Fruit fly (Drosophila melanogaster) whole organism, embryonic: ENCODE data around the gene CG43131.

ENCODE experiments used
- B-H2 ChIP-seq: fragments of 200-800 bp; sonication (Bioruptor generic); optimal IDR thresholded peaks from 2 replicates; lab custom pipeline; 2018; ENCODE audit warnings: missing biosample characterization, mild to moderate bottlenecking, missing genetic modification characterization
- CG10654 ChIP-seq: fragments of 200-800 bp; sonication (Bioruptor generic); optimal IDR thresholded peaks from 2 replicates; lab custom pipeline; 2016; ENCODE audit warnings: missing biosample characterization, missing genetic modification characterization
- CG12219 ChIP-seq: fragments of 200-800 bp; sonication (Bioruptor generic); optimal IDR thresholded peaks from 3 replicates; lab custom pipeline; 2018; ENCODE audit warnings: missing biosample characterization, mild to moderate bottlenecking, missing genetic modification characterization
- CG12236 ChIP-seq: fragments of 200-800 bp; sonication (Bioruptor generic); optimal IDR thresholded peaks from 2 replicates; lab custom pipeline; 2016; ENCODE audit warnings: missing biosample characterization, missing genetic modification characterization
- CG12942 ChIP-seq: fragments of 200-800 bp; sonication (Bioruptor generic); optimal IDR thresholded peaks from 3 replicates; lab custom pipeline; 2016; ENCODE audit warnings: missing biosample characterization, missing genetic modification characterization
- CG14441 ChIP-seq: fragments of 200-800 bp; sonication (Bioruptor generic); IDR thresholded peaks from 2 replicates; pipeline ENCODE4 v1.3.6; 2022; ENCODE audit warnings: missing biosample characterization, missing genetic modification characterization
- CG15073 ChIP-seq: fragments of 200-800 bp; sonication (Bioruptor generic); optimal IDR thresholded peaks from 2 replicates; lab custom pipeline; 2016; ENCODE audit warnings: missing biosample characterization, missing genetic modification characterization
- CG17361 ChIP-seq: fragments of 200-800 bp; sonication (Bioruptor generic); IDR thresholded peaks from 3 replicates; pipeline ENCODE4 v1.3.6; 2022; ENCODE audit warnings: missing biosample characterization, missing genetic modification characterization
- CG18476 ChIP-seq: fragments of 200-800 bp; sonication (Bioruptor generic); optimal IDR thresholded peaks from 2 replicates; lab custom pipeline; 2016; ENCODE audit warnings: missing biosample characterization, mild to moderate bottlenecking, missing genetic modification characterization
- CG31224 ChIP-seq: fragments of 200-800 bp; sonication (Bioruptor generic); IDR thresholded peaks from 2 replicates; pipeline ENCODE4 v1.3.6; 2022; ENCODE audit warnings: missing biosample characterization, missing genetic modification characterization
- CG6272 ChIP-seq: fragments of 200-800 bp; sonication (Bioruptor generic); IDR thresholded peaks from 2 replicates; pipeline ENCODE4 v1.3.6; 2022; ENCODE audit warnings: missing biosample characterization, missing genetic modification characterization
- CG7372 ChIP-seq: fragments of 200-800 bp; sonication (Bioruptor generic); IDR thresholded peaks from 2 replicates; pipeline ENCODE4 v1.3.6; 2022; ENCODE audit warnings: missing biosample characterization, missing genetic modification characterization
- CG8089 ChIP-seq: fragments of 200-800 bp; sonication (Bioruptor generic); optimal IDR thresholded peaks from 3 replicates; lab custom pipeline; 2016; ENCODE audit warnings: missing biosample characterization, missing genetic modification characterization
- CG9437 ChIP-seq: fragments of 200-800 bp; sonication (Bioruptor generic); optimal IDR thresholded peaks from 2 replicates; lab custom pipeline; 2018; ENCODE audit warnings: missing biosample characterization, mild to moderate bottlenecking, missing genetic modification characterization
- CHES-1-like ChIP-seq: fragments of 200-800 bp; sonication (Bioruptor generic); optimal IDR thresholded peaks from 2 replicates; lab custom pipeline; 2016; ENCODE audit warnings: missing biosample characterization, missing genetic modification characterization
- D19B ChIP-seq: fragments of 200-800 bp; sonication (Bioruptor generic); optimal IDR thresholded peaks from 2 replicates; lab custom pipeline; 2017; ENCODE audit warnings: missing biosample characterization, mild to moderate bottlenecking, missing genetic modification characterization
- Doc3 ChIP-seq: fragments of 200-800 bp; sonication (Bioruptor generic); IDR thresholded peaks from 3 replicates; pipeline ENCODE4 v1.3.6; 2022; ENCODE audit warnings: missing biosample characterization, missing genetic modification characterization; ENCODE audit not compliant: partially characterized antibody
- Dref ChIP-seq: fragments of 200-800 bp; sonication (Bioruptor generic); IDR thresholded peaks from 2 replicates; pipeline ENCODE4 v1.3.6; 2022; ENCODE audit warnings: missing biosample characterization, missing genetic modification characterization
- HLH4C ChIP-seq: fragments of 200-800 bp; sonication (Bioruptor generic); IDR thresholded peaks from 3 replicates; pipeline ENCODE4 v1.3.6; 2022; ENCODE audit warnings: missing biosample characterization, missing genetic modification characterization; ENCODE audit not compliant: partially characterized antibody
- HmgD ChIP-seq: fragments of 200-800 bp; sonication (Bioruptor generic); optimal IDR thresholded peaks from 3 replicates; lab custom pipeline; 2016; ENCODE audit warnings: missing biosample characterization, missing genetic modification characterization
- Hr3 ChIP-seq: fragments of 200-800 bp; sonication (Bioruptor generic); optimal IDR thresholded peaks from 3 replicates; lab custom pipeline; 2016; ENCODE audit warnings: missing biosample characterization, missing genetic modification characterization
- Nf-YA ChIP-seq: fragments of 200-800 bp; sonication (Bioruptor generic); IDR thresholded peaks from 2 replicates; pipeline ENCODE4 v1.3.6; 2022; ENCODE audit warnings: missing biosample characterization, missing genetic modification characterization
- Sry-β ChIP-seq: fragments of 200-800 bp; sonication (Bioruptor generic); optimal IDR thresholded peaks from 2 replicates; lab custom pipeline; 2018; ENCODE audit warnings: missing biosample characterization, mild to moderate bottlenecking, missing genetic modification characterization, moderate library complexity
- Sry-δ ChIP-seq: fragments of 200-800 bp; sonication (Bioruptor generic); optimal IDR thresholded peaks from 2 replicates; lab custom pipeline; 2016; ENCODE audit warnings: missing biosample characterization, missing genetic modification characterization
- Tbp ChIP-seq: fragments of >200 bp; optimal IDR thresholded peaks from 2 replicates; lab custom pipeline; 2018; ENCODE audit warnings: missing biosample characterization, missing genetic modification characterization
- ato ChIP-seq: fragments of 200-800 bp; sonication (Bioruptor generic); IDR thresholded peaks from 2 replicates; pipeline ENCODE4 v1.3.6; 2022; ENCODE audit warnings: missing biosample characterization, missing genetic modification characterization; ENCODE audit not compliant: partially characterized antibody
- az2 ChIP-seq: fragments of 200-800 bp; sonication (Bioruptor generic); optimal IDR thresholded peaks from 3 replicates; lab custom pipeline; 2016; ENCODE audit warnings: missing biosample characterization, missing genetic modification characterization
- bowl ChIP-seq: fragments of 200-800 bp; sonication (Bioruptor generic); IDR thresholded peaks from 2 replicates; pipeline ENCODE4 v1.3.6; 2022; ENCODE audit warnings: missing biosample characterization, missing genetic modification characterization
- br ChIP-seq: fragments of >200 bp; optimal IDR thresholded peaks from 2 replicates; lab custom pipeline; 2017
- chif ChIP-seq, 2 experiments: fragments of 200-800 bp; sonication (Bioruptor generic); optimal IDR thresholded peaks; 3 replicates each; lab custom pipeline; 2016; ENCODE audit warnings: missing biosample characterization in 2 of 2, missing genetic modification characterization in 2 of 2
- crp ChIP-seq, 2 experiments: fragments of 200-800 bp; sonication (Bioruptor generic); optimal IDR thresholded peaks; 2 replicates in 1 of 2; 3 replicates in 1 of 2; lab custom pipeline; 2017; ENCODE audit warnings: missing biosample characterization in 2 of 2, missing genetic modification characterization in 2 of 2, mild to moderate bottlenecking in 1 of 2, moderate library complexity in 1 of 2
- disco-r ChIP-seq: fragments of 200-800 bp; sonication (Bioruptor generic); optimal IDR thresholded peaks from 2 replicates; lab custom pipeline; 2016; ENCODE audit warnings: missing biosample characterization, missing genetic modification characterization
- ems ChIP-seq: fragments of 200-800 bp; sonication (Bioruptor generic); optimal IDR thresholded peaks from 3 replicates; lab custom pipeline; 2016; ENCODE audit warnings: missing biosample characterization, missing genetic modification characterization
- en ChIP-seq: fragments of 200-800 bp; sonication (Bioruptor generic); optimal IDR thresholded peaks from 2 replicates; lab custom pipeline; 2016; ENCODE audit warnings: missing biosample characterization, missing genetic modification characterization
- fd3F ChIP-seq: fragments of 200-800 bp; sonication (Bioruptor generic); optimal IDR thresholded peaks from 2 replicates; lab custom pipeline; 2018; ENCODE audit warnings: missing biosample characterization, mild to moderate bottlenecking, missing genetic modification characterization, moderate library complexity
- gcm ChIP-seq: fragments of 200-800 bp; sonication (Bioruptor generic); optimal IDR thresholded peaks from 2 replicates; lab custom pipeline; 2019; ENCODE audit warnings: missing biosample characterization, mild to moderate bottlenecking, missing genetic modification characterization, moderate library complexity
- grn ChIP-seq: fragments of 200-800 bp; sonication (Bioruptor generic); optimal IDR thresholded peaks from 3 replicates; lab custom pipeline; 2017; ENCODE audit warnings: missing biosample characterization, missing genetic modification characterization
- mld ChIP-seq: fragments of 200-800 bp; sonication (Bioruptor generic); IDR thresholded peaks from 3 replicates; pipeline ENCODE4 v1.3.6; 2022; ENCODE audit warnings: missing biosample characterization, missing genetic modification characterization; ENCODE audit not compliant: partially characterized antibody
- nau ChIP-seq: fragments of 200-800 bp; sonication (Bioruptor generic); optimal IDR thresholded peaks from 3 replicates; lab custom pipeline; 2017; ENCODE audit warnings: missing biosample characterization, mild to moderate bottlenecking, missing genetic modification characterization, missing genetic modification reagents
- nom ChIP-seq: fragments of 200-800 bp; sonication (Bioruptor generic); optimal IDR thresholded peaks from 2 replicates; lab custom pipeline; 2017; ENCODE audit warnings: missing biosample characterization, missing genetic modification characterization, mild to moderate bottlenecking, moderate library complexity, missing genetic modification reagents
- peb ChIP-seq: fragments of 200-800 bp; sonication (Bioruptor generic); IDR thresholded peaks from 2 replicates; pipeline ENCODE4 v1.3.6; 2022; ENCODE audit warnings: missing biosample characterization, missing genetic modification characterization
- pfk ChIP-seq: fragments of 200-800 bp; sonication (Bioruptor generic); optimal IDR thresholded peaks from 2 replicates; lab custom pipeline; 2018; ENCODE audit warnings: missing biosample characterization, mild to moderate bottlenecking, missing genetic modification characterization, moderate library complexity
- prd ChIP-seq, 3 experiments: fragments of >200 bp in 2 of 3; fragments of 200-800 bp in 1 of 3; sonication (Bioruptor generic) in 1 of 3; optimal IDR thresholded peaks in 2 of 3; IDR thresholded peaks in 1 of 3; 2 replicates in 2 of 3; 3 replicates in 1 of 3; pipeline versions ENCODE4 v1.3.6 to Lab custom; 2017 to 2022; ENCODE audit warnings: missing biosample characterization in 1 of 3, missing genetic modification characterization in 1 of 3
- pros ChIP-seq: fragments of 200-800 bp; sonication (Bioruptor generic); optimal IDR thresholded peaks from 3 replicates; lab custom pipeline; 2019; ENCODE audit warnings: missing biosample characterization, mild to moderate bottlenecking, missing genetic modification characterization, moderate library complexity
- salm ChIP-seq: fragments of 200-800 bp; sonication (Bioruptor generic); optimal IDR thresholded peaks from 2 replicates; lab custom pipeline; 2018; ENCODE audit warnings: missing biosample characterization, mild to moderate bottlenecking, missing genetic modification characterization
- sc ChIP-seq, 3 experiments: fragments of >200 bp in 2 of 3; fragments of 200-800 bp in 1 of 3; sonication (Bioruptor generic) in 1 of 3; optimal IDR thresholded peaks; 2 replicates in 2 of 3; 3 replicates in 1 of 3; lab custom pipeline; 2017; ENCODE audit warnings: mild to moderate bottlenecking in 1 of 3, missing biosample characterization in 1 of 3, missing genetic modification characterization in 1 of 3, missing genetic modification reagents in 1 of 3
- tup ChIP-seq: fragments of 200-800 bp; sonication (Bioruptor generic); optimal IDR thresholded peaks from 2 replicates; lab custom pipeline; 2016; ENCODE audit warnings: missing biosample characterization, mild to moderate bottlenecking, missing genetic modification characterization, moderate library complexity
- zen ChIP-seq: fragments of 200-800 bp; sonication (Bioruptor generic); optimal IDR thresholded peaks from 3 replicates; lab custom pipeline; 2018; ENCODE audit warnings: missing biosample characterization, mild to moderate bottlenecking, missing genetic modification characterization, moderate library complexity

The CG43131 gene

DNA sequence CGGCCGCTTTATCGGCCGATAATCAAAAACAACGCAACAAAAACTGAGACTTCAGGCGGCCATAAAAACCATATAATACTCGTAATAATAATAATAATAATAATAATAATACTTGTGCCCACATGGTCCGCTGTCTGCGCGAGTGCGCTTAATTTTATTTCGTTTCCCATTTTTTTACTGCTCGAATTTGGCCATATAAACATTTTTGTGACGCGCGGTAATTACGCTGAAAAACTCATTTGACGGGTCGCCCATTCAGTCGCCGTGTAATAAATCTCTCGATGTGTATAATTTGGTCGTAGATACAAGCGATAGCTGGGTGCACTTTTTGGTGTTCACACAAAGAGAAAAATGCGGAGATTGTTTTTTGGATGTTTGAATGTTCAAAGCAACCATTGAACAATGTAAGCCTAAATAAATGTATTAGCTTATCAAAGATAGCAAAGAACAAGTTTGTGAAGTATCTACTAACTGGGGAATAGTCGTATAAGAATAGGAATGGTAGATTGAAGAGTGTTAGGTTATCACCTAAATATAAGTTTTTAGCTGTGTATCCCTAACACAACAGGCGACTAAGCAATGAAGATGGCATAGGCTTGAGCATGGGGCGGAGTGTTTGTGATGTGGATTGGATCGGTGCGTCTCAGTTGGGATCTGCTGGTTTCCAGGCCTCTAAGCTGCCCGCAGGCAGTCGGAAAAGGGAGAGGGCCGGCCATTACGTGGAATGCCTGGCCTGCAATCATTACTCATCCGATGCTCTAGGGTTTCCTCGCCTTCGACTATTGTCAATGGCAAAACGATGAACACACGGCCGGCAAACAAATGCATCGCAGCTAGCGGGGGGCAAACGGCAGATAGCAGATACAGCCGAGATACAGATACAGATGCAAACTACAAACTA is 32.8 kb downstream of the CG43131 start (continued):
- TF ChIP-seq CG18476 (GFP tag; lab: Kevin White, UChicago), result peak; percentile 12
- no peak for TF ChIP-seq br (lab: Kevin White, UChicago)
- TF ChIP-seq Sry-δ (GFP tag; lab: Kevin White, UChicago), result peak; percentile 32
- no peak for TF ChIP-seq pfk (GFP tag; lab: Kevin White, UChicago)
- no peak for TF ChIP-seq ato
- TF ChIP-seq CG17361 (GFP tag; lab: Robert Waterston, UW), result peak; percentile 61; the same call in 1 of the 3 replicates
- TF ChIP-seq CG8089 (GFP tag; lab: Kevin White, UChicago), result no peak
- TF ChIP-seq HLH4C (GFP tag; lab: Robert Waterston, UW), result no peak
- no peak for TF ChIP-seq CG12942 (GFP tag; lab: Kevin White, UChicago)
- peak; percentile 12 for TF ChIP-seq CG12219
- no peak for TF ChIP-seq CHES-1-like
- no peak for TF ChIP-seq B-H2 (GFP tag; lab: Kevin White, UChicago)
- TF ChIP-seq CG10654, result no peak
- TF ChIP-seq CG12236, result no peak
- TF ChIP-seq Tbp, result no peak
- no peak for TF ChIP-seq fd3F (GFP tag; lab: Kevin White, UChicago)
- no peak for TF ChIP-seq Doc3 (GFP tag; lab: Robert Waterston, UW)
- no peak for TF ChIP-seq en (GFP tag; lab: Kevin White, UChicago)
- no peak for TF ChIP-seq HmgD
- no peak for TF ChIP-seq ems (GFP tag; lab: Kevin White, UChicago)
- no peak for TF ChIP-seq bowl
- no peak for TF ChIP-seq Sry-β
- TF ChIP-seq CG31224 (GFP tag; lab: Robert Waterston, UW), result no peak
- peak; percentile 78 for TF ChIP-seq zen
- peak; percentile 16; the same call in 1 of the 2 replicates for TF ChIP-seq CG14441 (GFP tag; lab: Robert Waterston, UW)
- no peak for TF ChIP-seq nom
- TF ChIP-seq D19B (GFP tag; lab: Kevin White, UChicago), result no peak
- TF ChIP-seq CG6272 (GFP tag; lab: Robert Waterston, UW), result no peak
- TF ChIP-seq disco-r (GFP tag; lab: Kevin White, UChicago), result peak; percentile 29
- TF ChIP-seq chif (GFP tag; optimal IDR thresholded peaks at IDR 0.05; lab: Kevin White, UChicago), result peak; percentile 25 to 58
- TF ChIP-seq prd (optimal IDR thresholded peaks at IDR 0.05; lab: Kevin White, UChicago), result no peak
- TF ChIP-seq prd (GFP tag; IDR thresholded peaks at IDR 0.05; lab: Robert Waterston, UW), result peak; percentile 39; the same call in 1 of the 3 replicates
- no peak for TF ChIP-seq peb (GFP tag; lab: Robert Waterston, UW)
- no peak for TF ChIP-seq crp (GFP tag; optimal IDR thresholded peaks at IDR 0.05; lab: Kevin White, UChicago)
- no peak for TF ChIP-seq CG9437 (GFP tag; lab: Kevin White, UChicago)
- peak; percentile 64 for TF ChIP-seq gcm (GFP tag; lab: Kevin White, UChicago)
- no peak for TF ChIP-seq CG15073 (GFP tag; lab: Kevin White, UChicago)
- peak; percentile 21 for TF ChIP-seq Hr3
- TF ChIP-seq Dref (GFP tag; lab: Robert Waterston, UW), result no peak
- no peak for TF ChIP-seq salm (tag; lab: Kevin White, UChicago)
- no peak for TF ChIP-seq Nf-YA
- TF ChIP-seq sc (optimal IDR thresholded peaks at IDR 0.05; lab: Kevin White, UChicago), result no peak
- TF ChIP-seq sc (GFP tag; optimal IDR thresholded peaks at IDR 0.05; lab: Kevin White, UChicago), result peak; percentile 26
- peak; percentile 72 for TF ChIP-seq nau (GFP tag; lab: Kevin White, UChicago)
- TF ChIP-seq pros, result peak; percentile 2
- no peak for TF ChIP-seq az2 (GFP tag; lab: Kevin White, UChicago)
- TF ChIP-seq CG7372, result no peak
- TF ChIP-seq grn (GFP tag; lab: Kevin White, UChicago), result peak; percentile 11
- no peak for TF ChIP-seq tup (GFP tag; lab: Kevin White, UChicago)
- TF ChIP-seq mld, result no peak
